Fruit fly (Drosophila melanogaster) whole organism, embryonic: ENCODE data around the gene sra.

Experiments
- Blimp-1 ChIP-seq: fragments of 200-800 bp; sonication (Bioruptor generic); optimal IDR thresholded peaks from 3 replicates; lab custom pipeline; 2018; ENCODE audit warnings: missing biosample characterization, missing genetic modification characterization, mild to moderate bottlenecking, moderate library complexity, missing genetic modification reagents
- CG10274 ChIP-seq: fragments of 200-800 bp; sonication (Bioruptor generic); optimal IDR thresholded peaks from 3 replicates; lab custom pipeline; 2017; ENCODE audit warnings: missing biosample characterization, mild to moderate bottlenecking, missing genetic modification characterization
- CG11504 ChIP-seq: fragments of 200-800 bp; sonication (Bioruptor generic); optimal IDR thresholded peaks from 3 replicates; lab custom pipeline; 2019; ENCODE audit warnings: missing biosample characterization, mild to moderate bottlenecking, missing genetic modification characterization, moderate library complexity
- CG11723 ChIP-seq: fragments of 200-800 bp; sonication (Bioruptor generic); optimal IDR thresholded peaks from 2 replicates; lab custom pipeline; 2017; ENCODE audit warnings: missing biosample characterization, mild to moderate bottlenecking, missing genetic modification characterization
- CG12104 ChIP-seq: fragments of 200-800 bp; sonication (Bioruptor generic); optimal IDR thresholded peaks from 3 replicates; lab custom pipeline; 2016; ENCODE audit warnings: missing biosample characterization, missing genetic modification characterization
- CG12391 ChIP-seq: fragments of 200-800 bp; sonication (Bioruptor generic); optimal IDR thresholded peaks from 3 replicates; lab custom pipeline; 2018; ENCODE audit warnings: missing biosample characterization, mild to moderate bottlenecking, missing genetic modification characterization, moderate library complexity
- CG13424 ChIP-seq: fragments of 200-800 bp; sonication (Bioruptor generic); optimal IDR thresholded peaks from 2 replicates; lab custom pipeline; 2019; ENCODE audit warnings: missing biosample characterization, mild to moderate bottlenecking, missing genetic modification characterization, moderate library complexity
- CG13775 ChIP-seq: fragments of 200-800 bp; sonication (Bioruptor generic); optimal IDR thresholded peaks from 3 replicates; lab custom pipeline; 2017; ENCODE audit warnings: missing biosample characterization, mild to moderate bottlenecking, missing genetic modification characterization
- CG14014 ChIP-seq: fragments of 200-800 bp; sonication (Bioruptor generic); IDR thresholded peaks from 2 replicates; pipeline ENCODE4 v1.3.6; 2022; ENCODE audit warnings: missing biosample characterization, missing genetic modification characterization
- CG14710 ChIP-seq: fragments of 200-800 bp; sonication (Bioruptor generic); optimal IDR thresholded peaks from 3 replicates; lab custom pipeline; 2019; ENCODE audit warnings: missing biosample characterization, mild to moderate bottlenecking, missing genetic modification characterization, moderate library complexity
- CG14860 ChIP-seq: fragments of 200-800 bp; sonication (Bioruptor generic); IDR thresholded peaks from 3 replicates; pipeline ENCODE4 v1.3.6; 2022; ENCODE audit warnings: missing biosample characterization, missing genetic modification characterization; ENCODE audit not compliant: partially characterized antibody
- CG17359 ChIP-seq: fragments of 200-800 bp; sonication (Bioruptor generic); optimal IDR thresholded peaks from 3 replicates; lab custom pipeline; 2018; ENCODE audit warnings: missing biosample characterization, mild to moderate bottlenecking, missing genetic modification characterization, moderate library complexity
- CG18619 ChIP-seq: fragments of 200-800 bp; sonication (Bioruptor generic); optimal IDR thresholded peaks from 3 replicates; lab custom pipeline; 2017; ENCODE audit warnings: missing biosample characterization, mild to moderate bottlenecking, missing genetic modification characterization
- CG18764 ChIP-seq: fragments of 200-800 bp; sonication (Bioruptor generic); optimal IDR thresholded peaks from 3 replicates; lab custom pipeline; 2016; ENCODE audit warnings: missing biosample characterization, missing genetic modification characterization
- CG30403 ChIP-seq: fragments of 200-800 bp; sonication (Bioruptor generic); optimal IDR thresholded peaks from 3 replicates; lab custom pipeline; 2016; ENCODE audit warnings: missing biosample characterization, missing genetic modification characterization
- CG31365 ChIP-seq: fragments of 200-800 bp; sonication (Bioruptor generic); optimal IDR thresholded peaks from 2 replicates; lab custom pipeline; 2018; ENCODE audit warnings: missing biosample characterization, mild to moderate bottlenecking, missing genetic modification characterization
- CG3163 ChIP-seq: fragments of 200-800 bp; sonication (Bioruptor generic); optimal IDR thresholded peaks from 3 replicates; lab custom pipeline; 2016; ENCODE audit warnings: missing biosample characterization, missing genetic modification characterization
- CG3281 ChIP-seq: fragments of 200-800 bp; sonication (Bioruptor generic); optimal IDR thresholded peaks from 3 replicates; lab custom pipeline; 2017; ENCODE audit warnings: missing biosample characterization, mild to moderate bottlenecking, missing genetic modification characterization
- CG4282 ChIP-seq: fragments of 200-800 bp; sonication (Bioruptor generic); optimal IDR thresholded peaks from 2 replicates; lab custom pipeline; 2016; ENCODE audit warnings: missing biosample characterization, missing genetic modification characterization
- CG4424 ChIP-seq: fragments of 200-800 bp; sonication (Bioruptor generic); optimal IDR thresholded peaks from 3 replicates; lab custom pipeline; 2016; ENCODE audit warnings: missing biosample characterization, missing genetic modification characterization
- CG7556 ChIP-seq: fragments of 200-800 bp; sonication (Bioruptor generic); optimal IDR thresholded peaks from 2 replicates; lab custom pipeline; 2017; ENCODE audit warnings: missing biosample characterization, mild to moderate bottlenecking, missing genetic modification characterization
- CG7839 ChIP-seq: fragments of 200-800 bp; sonication (Bioruptor generic); optimal IDR thresholded peaks from 3 replicates; lab custom pipeline; 2018; ENCODE audit warnings: missing biosample characterization, mild to moderate bottlenecking, missing genetic modification characterization, moderate library complexity
- CG8089 ChIP-seq: fragments of 200-800 bp; sonication (Bioruptor generic); optimal IDR thresholded peaks from 3 replicates; lab custom pipeline; 2016; ENCODE audit warnings: missing biosample characterization, missing genetic modification characterization
- CG9437 ChIP-seq: fragments of 200-800 bp; sonication (Bioruptor generic); optimal IDR thresholded peaks from 2 replicates; lab custom pipeline; 2018; ENCODE audit warnings: missing biosample characterization, mild to moderate bottlenecking, missing genetic modification characterization
- CG9727 ChIP-seq: fragments of 200-800 bp; sonication (Bioruptor generic); optimal IDR thresholded peaks from 3 replicates; lab custom pipeline; 2017; ENCODE audit warnings: missing biosample characterization, mild to moderate bottlenecking, missing genetic modification characterization
- CHES-1-like ChIP-seq: fragments of 200-800 bp; sonication (Bioruptor generic); optimal IDR thresholded peaks from 2 replicates; lab custom pipeline; 2016; ENCODE audit warnings: missing biosample characterization, missing genetic modification characterization
- CoRest ChIP-seq: fragments of 200-800 bp; sonication (Bioruptor generic); optimal IDR thresholded peaks from 3 replicates; lab custom pipeline; 2018; ENCODE audit warnings: missing biosample characterization, mild to moderate bottlenecking, missing genetic modification characterization, moderate library complexity
- D19B ChIP-seq: fragments of 200-800 bp; sonication (Bioruptor generic); optimal IDR thresholded peaks from 2 replicates; lab custom pipeline; 2017; ENCODE audit warnings: missing biosample characterization, mild to moderate bottlenecking, missing genetic modification characterization
- Hmx ChIP-seq: fragments of 200-800 bp; sonication (Bioruptor generic); optimal IDR thresholded peaks from 2 replicates; lab custom pipeline; 2016; ENCODE audit warnings: missing biosample characterization, missing genetic modification characterization
- Hr3 ChIP-seq: fragments of 200-800 bp; sonication (Bioruptor generic); optimal IDR thresholded peaks from 3 replicates; lab custom pipeline; 2016; ENCODE audit warnings: missing biosample characterization, missing genetic modification characterization
- Hr51 ChIP-seq, 2 experiments: fragments of 200-800 bp; sonication (Bioruptor generic); optimal IDR thresholded peaks; 2 replicates in 1 of 2; 3 replicates in 1 of 2; lab custom pipeline; 2016 to 2018; ENCODE audit warnings: missing biosample characterization in 2 of 2, missing genetic modification characterization in 2 of 2, mild to moderate bottlenecking in 1 of 2, moderate library complexity in 1 of 2
- Jarid2 ChIP-seq: fragments of 200-800 bp; sonication (Bioruptor generic); optimal IDR thresholded peaks from 3 replicates; lab custom pipeline; 2017; ENCODE audit warnings: mild to moderate bottlenecking, missing biosample characterization, missing genetic modification reagents, missing genetic modification characterization
- Lhr ChIP-seq: fragments of 200-800 bp; sonication (Bioruptor generic); optimal IDR thresholded peaks from 3 replicates; lab custom pipeline; 2017; ENCODE audit warnings: mild to moderate bottlenecking, missing biosample characterization, missing genetic modification reagents, missing genetic modification characterization
- Meics ChIP-seq: fragments of 200-800 bp; sonication (Bioruptor generic); optimal IDR thresholded peaks from 2 replicates; lab custom pipeline; 2017; ENCODE audit warnings: missing biosample characterization, mild to moderate bottlenecking, missing genetic modification characterization
- Oli ChIP-seq: fragments of 200-800 bp; sonication (Bioruptor generic); optimal IDR thresholded peaks from 2 replicates; lab custom pipeline; 2018; ENCODE audit warnings: missing biosample characterization, mild to moderate bottlenecking, missing genetic modification characterization, moderate library complexity
- Sox100B ChIP-seq: fragments of 200-800 bp; sonication (Bioruptor generic); optimal IDR thresholded peaks from 3 replicates; lab custom pipeline; 2018; ENCODE audit warnings: missing biosample characterization, mild to moderate bottlenecking, missing genetic modification characterization
- Ssrp ChIP-seq: fragments of 200-800 bp; sonication (Bioruptor generic); optimal IDR thresholded peaks from 2 replicates; lab custom pipeline; 2018; ENCODE audit warnings: missing biosample characterization, mild to moderate bottlenecking, missing genetic modification characterization, moderate library complexity
- Usf ChIP-seq: fragments of 200-800 bp; sonication (Bioruptor generic); optimal IDR thresholded peaks from 2 replicates; lab custom pipeline; 2017; ENCODE audit warnings: missing genotype, missing biosample characterization, missing genetic modification characterization
- dmrt99B ChIP-seq: fragments of 200-800 bp; sonication (Bioruptor generic); optimal IDR thresholded peaks from 2 replicates; lab custom pipeline; 2018; ENCODE audit warnings: missing biosample characterization, mild to moderate bottlenecking, missing genetic modification characterization, moderate library complexity
- dysf ChIP-seq: fragments of 200-800 bp; sonication (Bioruptor generic); IDR thresholded peaks from 3 replicates; pipeline ENCODE4 v1.3.6; 2022; ENCODE audit warnings: missing biosample characterization, missing genetic modification characterization
- fd3F ChIP-seq: fragments of 200-800 bp; sonication (Bioruptor generic); optimal IDR thresholded peaks from 2 replicates; lab custom pipeline; 2018; ENCODE audit warnings: missing biosample characterization, mild to moderate bottlenecking, missing genetic modification characterization, moderate library complexity
- gem ChIP-seq: fragments of 200-800 bp; sonication (Bioruptor generic); optimal IDR thresholded peaks from 2 replicates; lab custom pipeline; 2019; ENCODE audit warnings: missing biosample characterization, mild to moderate bottlenecking, missing genetic modification characterization, moderate library complexity
- her ChIP-seq: fragments of 200-800 bp; sonication (Bioruptor generic); optimal IDR thresholded peaks from 2 replicates; lab custom pipeline; 2016; ENCODE audit warnings: missing biosample characterization, missing genetic modification characterization
- lola ChIP-seq, 3 experiments: fragments of >200 bp in 2 of 3; fragments of 200-800 bp in 1 of 3; sonication (Bioruptor generic) in 1 of 3; optimal IDR thresholded peaks; 2 replicates each; lab custom pipeline; 2017 to 2019; ENCODE audit warnings: missing biosample characterization in 3 of 3, missing genetic modification characterization in 3 of 3, mild to moderate bottlenecking in 1 of 3, moderate library complexity in 1 of 3
- phol ChIP-seq: fragments of 200-800 bp; sonication (Bioruptor generic); optimal IDR thresholded peaks from 3 replicates; lab custom pipeline; 2018; ENCODE audit warnings: missing biosample characterization, mild to moderate bottlenecking, missing genetic modification characterization, moderate library complexity
- sens ChIP-seq: fragments of 200-800 bp; sonication (Bioruptor generic); peaks from one replicate; lab custom pipeline; 2016; ENCODE audit warnings: missing biosample characterization, missing genetic modification characterization
- slou ChIP-seq: fragments of 200-800 bp; sonication (Bioruptor generic); optimal IDR thresholded peaks from 3 replicates; lab custom pipeline; 2016; ENCODE audit warnings: missing biosample characterization, missing genetic modification characterization
- tap ChIP-seq: fragments of 200-800 bp; optimal IDR thresholded peaks from 3 replicates; lab custom pipeline; 2019; ENCODE audit warnings: missing biosample characterization, mild to moderate bottlenecking, missing genetic modification characterization, moderate library complexity
- tio ChIP-seq: fragments of 200-800 bp; sonication (Bioruptor generic); optimal IDR thresholded peaks from 2 replicates; lab custom pipeline; 2017; ENCODE audit warnings: missing biosample characterization, missing genetic modification characterization, inconsistent platforms
- toy ChIP-seq: fragments of 200-800 bp; sonication (Bioruptor generic); IDR thresholded peaks from 2 replicates; pipeline ENCODE4 v1.3.6; 2022; ENCODE audit warnings: missing biosample characterization, missing genetic modification characterization

The sra gene

dm6 chr3R:16241822-16242221 is 55.0 kb downstream of the sra start:
- peak; percentile 12 for TF ChIP-seq Lhr (GFP tag; lab: Kevin White, UChicago)
- no peak for TF ChIP-seq CG14014 (GFP tag; lab: Robert Waterston, UW)
- no peak for TF ChIP-seq CG3163
- TF ChIP-seq Hr51 (GFP tag; optimal IDR thresholded peaks at IDR 0.05; lab: Kevin White, UChicago), result peak in 1 of 2 experiments; percentile 24
- peak; percentile 13 for TF ChIP-seq CG13424
- peak; percentile 16 for TF ChIP-seq CG14710
- peak; percentile 39 for TF ChIP-seq Hmx
- TF ChIP-seq Hr3 (GFP tag; lab: Kevin White, UChicago), result peak; percentile 24
- TF ChIP-seq CG8089, result no peak
- TF ChIP-seq CG7556, result peak; percentile 71
- TF ChIP-seq toy (GFP tag; lab: Robert Waterston, UW), result no peak
- TF ChIP-seq Usf (GFP tag; lab: Kevin White, UChicago), result peak; percentile 31
- peak; percentile 38 for TF ChIP-seq phol
- peak; percentile 71 for TF ChIP-seq CG12104 (GFP tag; lab: Kevin White, UChicago)
- peak; percentile 53 for TF ChIP-seq CG4424 (GFP tag; lab: Kevin White, UChicago)
- TF ChIP-seq CG7839 (tag; lab: Kevin White, UChicago), result peak; percentile 49
- TF ChIP-seq dysf, result no peak
- TF ChIP-seq tio (GFP tag; lab: Kevin White, UChicago), result peak; percentile 73
- peak; percentile 18 for TF ChIP-seq CG12391 (tag; lab: Kevin White, UChicago)
- TF ChIP-seq Jarid2 (GFP tag; lab: Kevin White, UChicago), result no peak
- TF ChIP-seq CG9437 (GFP tag; lab: Kevin White, UChicago), result peak; percentile 68
- TF ChIP-seq sens (GFP tag; lab: Kevin White, UChicago), result peak; percentile 60
- TF ChIP-seq CHES-1-like, result no peak
- TF ChIP-seq CG18619 (GFP tag; lab: Kevin White, UChicago), result peak; percentile 55
- peak; percentile 68 for TF ChIP-seq CG30403 (GFP tag; lab: Kevin White, UChicago)
- peak; percentile 49 for TF ChIP-seq Meics (GFP tag; lab: Kevin White, UChicago)
- no peak for TF ChIP-seq tap
- TF ChIP-seq CG4282 (GFP tag; lab: Kevin White, UChicago), result no peak
- TF ChIP-seq CG14860 (GFP tag; lab: Robert Waterston, UW), result no peak
- TF ChIP-seq CG18764, result no peak
- peak; percentile 3 for TF ChIP-seq dmrt99B
- TF ChIP-seq CG9727 (GFP tag; lab: Kevin White, UChicago), result peak; percentile 51
- TF ChIP-seq CoRest (tag; lab: Kevin White, UChicago), result peak; percentile 60
- TF ChIP-seq slou (GFP tag; lab: Kevin White, UChicago), result peak; percentile 16
- TF ChIP-seq CG17359 (tag; lab: Kevin White, UChicago), result no peak
- TF ChIP-seq gem, result peak; percentile 33
- TF ChIP-seq Blimp-1 (GFP tag; lab: Kevin White, UChicago), result no peak
- no peak for TF ChIP-seq her (GFP tag; lab: Kevin White, UChicago)
- peak; percentile 55 for TF ChIP-seq Oli (tag; lab: Kevin White, UChicago)
- TF ChIP-seq CG13775, result peak; percentile 41
- no peak for TF ChIP-seq fd3F
- TF ChIP-seq D19B (GFP tag; lab: Kevin White, UChicago), result peak; percentile 26
- no peak for TF ChIP-seq CG31365
- TF ChIP-seq CG3281 (GFP tag; lab: Kevin White, UChicago), result peak; percentile 36
- peak; percentile 41 for TF ChIP-seq CG11504 (tag; lab: Kevin White, UChicago)
- TF ChIP-seq lola (GFP tag; optimal IDR thresholded peaks at IDR 0.05; lab: Kevin White, UChicago), result peak in 1 of 3 experiments; percentile 68
- TF ChIP-seq Ssrp (tag; lab: Kevin White, UChicago), result peak; percentile 6
- peak; percentile 21 for TF ChIP-seq CG11723 (GFP tag; lab: Kevin White, UChicago)
- peak; percentile 69 for TF ChIP-seq Sox100B (GFP tag; lab: Kevin White, UChicago)
- TF ChIP-seq CG10274 (GFP tag; lab: Kevin White, UChicago), result peak; percentile 37
